In genomic region chr3L:13939151-13939499, dm6 we compare ENCODE assay signal across 4 fruit fly cellular contexts.
TF ChIP-seq lines count a peak whose summit lies in the region.

Gene CG32137, plus strand, starts transcription at chr3L:13939250.

- TF ChIP-seq CTCF in whole organism, embryonic (GFP tag; optimal IDR thresholded peaks at IDR 0.05; lab: Kevin White, UChicago), result no peak

TF ChIP-seq in whole organism, adult, 20 proteins besides CTCF, POLR2A, EP300 and RAD21:
- TF ChIP-seq Clk (GFP tag; optimal IDR thresholded peaks at IDR 0.05; lab: Kevin White, UChicago), result no peak
- TF ChIP-seq Crg-1 (GFP tag; optimal IDR thresholded peaks at IDR 0.05; lab: Kevin White, UChicago), result no peak
- TF ChIP-seq tj (GFP tag; optimal IDR thresholded peaks at IDR 0.05; lab: Kevin White, UChicago), result no peak
- no peak for TF ChIP-seq CG1620 (GFP tag; optimal IDR thresholded peaks at IDR 0.05; lab: Kevin White, UChicago)
- TF ChIP-seq Mnt (GFP tag; optimal IDR thresholded peaks at IDR 0.05; lab: Kevin White, UChicago), result peak; percentile 4
- no peak for TF ChIP-seq toe (GFP tag; optimal IDR thresholded peaks at IDR 0.05; lab: Kevin White, UChicago)
- no peak for TF ChIP-seq CG5204 (GFP tag; optimal IDR thresholded peaks at IDR 0.05; lab: Kevin White, UChicago)
- TF ChIP-seq CG11617 (GFP tag; optimal IDR thresholded peaks at IDR 0.05; lab: Kevin White, UChicago), result no peak
- peak; percentile 64 for TF ChIP-seq pad (GFP tag; optimal IDR thresholded peaks at IDR 0.05; lab: Kevin White, UChicago)
- TF ChIP-seq kay (GFP tag; lab: Kevin White, UChicago; ENCODE audit: borderline replicate concordance), result peak; percentile 18
- TF ChIP-seq CG7045 (GFP tag; optimal IDR thresholded peaks at IDR 0.05; lab: Kevin White, UChicago), result no peak
- TF ChIP-seq Hr96 (GFP tag; optimal IDR thresholded peaks at IDR 0.05; lab: Kevin White, UChicago), result no peak
- TF ChIP-seq CG12768 (GFP tag; optimal IDR thresholded peaks at IDR 0.05; lab: Kevin White, UChicago), result peak; percentile 60
- no peak for TF ChIP-seq cnc (optimal IDR thresholded peaks at IDR 0.05; lab: Kevin White, UChicago)
- TF ChIP-seq cic (GFP tag; optimal IDR thresholded peaks at IDR 0.05; lab: Kevin White, UChicago), result peak; percentile 61

TF ChIP-seq in whole organism, embryonic, 481 proteins besides CTCF, POLR2A, EP300 and RAD21 (continues in another document):
- peak; percentile 43 for TF ChIP-seq kay (GFP tag; optimal IDR thresholded peaks at IDR 0.05; lab: Kevin White, UChicago)
- TF ChIP-seq cad (GFP tag; optimal IDR thresholded peaks at IDR 0.05; lab: Kevin White, UChicago), result no peak
- no peak for TF ChIP-seq CG4820 (GFP tag; optimal IDR thresholded peaks at IDR 0.05; lab: Kevin White, UChicago)
- TF ChIP-seq CG7786 (GFP tag; optimal IDR thresholded peaks at IDR 0.05; lab: Kevin White, UChicago), result no peak
- no peak for TF ChIP-seq CG10462 (GFP tag; optimal IDR thresholded peaks at IDR 0.05; lab: Kevin White, UChicago)
- no peak for TF ChIP-seq Nf-YC (tag; optimal IDR thresholded peaks at IDR 0.05; lab: Kevin White, UChicago)
- no peak for TF ChIP-seq CkIIα-i1 (GFP tag; IDR thresholded peaks at IDR 0.05; lab: Robert Waterston, UW)
- no peak for TF ChIP-seq Trl (optimal IDR thresholded peaks at IDR 0.05; lab: Kevin White, UChicago)
- TF ChIP-seq Trl (GFP tag; optimal IDR thresholded peaks at IDR 0.05; lab: Kevin White, UChicago), result no peak
- TF ChIP-seq Dip2 (GFP tag; IDR thresholded peaks at IDR 0.05; lab: Robert Waterston, UW), result no peak
- no peak for TF ChIP-seq gsb-n (tag; optimal IDR thresholded peaks at IDR 0.05; lab: Kevin White, UChicago)
- TF ChIP-seq gce (GFP tag; IDR thresholded peaks at IDR 0.05; lab: Robert Waterston, UW), result no peak
- no peak for TF ChIP-seq CG18619 (GFP tag; optimal IDR thresholded peaks at IDR 0.05; lab: Kevin White, UChicago)
- TF ChIP-seq Ets65A (GFP tag; lab: Kevin White, UChicago), result no peak
- no peak for TF ChIP-seq wdn (GFP tag; IDR thresholded peaks at IDR 0.05; lab: Robert Waterston, UW)
- no peak for TF ChIP-seq ttk (GFP tag; IDR thresholded peaks at IDR 0.05; lab: Robert Waterston, UW)
- peak; percentile 61; the same call in 2 of the 3 replicates for TF ChIP-seq Opbp (GFP tag; IDR thresholded peaks at IDR 0.05; lab: Robert Waterston, UW; ENCODE audit: partially characterized antibody)
- no peak for TF ChIP-seq CG15514 (GFP tag; optimal IDR thresholded peaks at IDR 0.05; lab: Kevin White, UChicago)
- TF ChIP-seq CG31365 (tag; optimal IDR thresholded peaks at IDR 0.05; lab: Kevin White, UChicago), result no peak
- no peak for TF ChIP-seq CG10543 (GFP tag; optimal IDR thresholded peaks at IDR 0.05; lab: Kevin White, UChicago)
- TF ChIP-seq HHEX (GFP tag; optimal IDR thresholded peaks at IDR 0.05; lab: Kevin White, UChicago), result no peak
- no peak for TF ChIP-seq al (GFP tag; IDR thresholded peaks at IDR 0.05; lab: Robert Waterston, UW)
- TF ChIP-seq tna (GFP tag; IDR thresholded peaks at IDR 0.05; lab: Robert Waterston, UW; ENCODE audit: partially characterized antibody), result 0 out of 2 replicates have a peak, but pooled peaks have one; percentile 47
- TF ChIP-seq Bgb (GFP tag; IDR thresholded peaks at IDR 0.05; lab: Robert Waterston, UW; ENCODE audit: partially characterized antibody), result peak; percentile 70
- no peak for TF ChIP-seq CG14710 (tag; optimal IDR thresholded peaks at IDR 0.05; lab: Kevin White, UChicago)
- no peak for TF ChIP-seq CG14050 (GFP tag; IDR thresholded peaks at IDR 0.05; lab: Robert Waterston, UW)
- TF ChIP-seq dmrt11E (tag; optimal IDR thresholded peaks at IDR 0.05; lab: Kevin White, UChicago), result no peak

TF ChIP-seq in whole organism, pupa, 21 proteins besides CTCF, POLR2A, EP300 and RAD21:
- TF ChIP-seq CG14655 (GFP tag; optimal IDR thresholded peaks at IDR 0.05; lab: Kevin White, UChicago), result no peak
- peak; percentile 44 for TF ChIP-seq EcR (GFP tag; optimal IDR thresholded peaks at IDR 0.05; lab: Kevin White, UChicago)

TF ChIP-seq in whole organism, wandering third instar larva, 38 proteins besides CTCF, POLR2A, EP300 and RAD21:
- no peak for TF ChIP-seq Rel (GFP tag; optimal IDR thresholded peaks at IDR 0.05; lab: Kevin White, UChicago)
- peak; percentile 94 for TF ChIP-seq Rel (tag; optimal IDR thresholded peaks at IDR 0.05; lab: Kevin White, UChicago)
- TF ChIP-seq Dif (GFP tag; optimal IDR thresholded peaks at IDR 0.05; lab: Kevin White, UChicago; ENCODE audit: partially characterized antibody), result peak; percentile 74
- no peak for TF ChIP-seq Jra (GFP tag; optimal IDR thresholded peaks at IDR 0.05; lab: Kevin White, UChicago)
- peak in 1 of 2 experiments; percentile 41 for TF ChIP-seq dl (GFP tag; optimal IDR thresholded peaks at IDR 0.05; lab: Kevin White, UChicago; ENCODE audit: insufficient read depth in 1 of 2, partially characterized antibody in 2 of 2)
